Fruit fly (Drosophila melanogaster) whole organism, prepupa: ENCODE data around the gene IntS14.

Experiments used
- CG10669 ChIP-seq: fragments of 200-800 bp; sonication (Bioruptor generic); optimal IDR thresholded peaks from 3 replicates; lab custom pipeline; 2018; ENCODE audit warnings: missing biosample characterization, mild to moderate bottlenecking, missing genetic modification characterization, moderate library complexity
- CG11902 ChIP-seq: fragments of 200-800 bp; sonication (Bioruptor generic); optimal IDR thresholded peaks from 3 replicates; lab custom pipeline; 2016; ENCODE audit warnings: missing biosample characterization, missing genetic modification characterization
- CG1621 ChIP-seq: fragments of 200-800 bp; sonication (Bioruptor generic); optimal IDR thresholded peaks from 3 replicates; lab custom pipeline; 2018; ENCODE audit warnings: missing biosample characterization, mild to moderate bottlenecking, missing genetic modification characterization
- CG31627 ChIP-seq: fragments of 200-800 bp; sonication (Bioruptor generic); optimal IDR thresholded peaks from 3 replicates; lab custom pipeline; 2016; ENCODE audit warnings: missing biosample characterization, missing genetic modification characterization
- CG6163 ChIP-seq: fragments of 200-800 bp; sonication (Bioruptor generic); IDR thresholded peaks from 3 replicates; pipeline ENCODE4 v1.3.6; 2022; ENCODE audit warnings: missing biosample characterization, missing genetic modification characterization
- CG6276 ChIP-seq: fragments of 200-800 bp; sonication (Bioruptor generic); optimal IDR thresholded peaks from 2 replicates; lab custom pipeline; 2017; ENCODE audit warnings: missing biosample characterization, mild to moderate bottlenecking, missing genetic modification characterization
- CG6792 ChIP-seq: fragments of 200-800 bp; sonication (Bioruptor generic); optimal IDR thresholded peaks from 3 replicates; lab custom pipeline; 2016; ENCODE audit warnings: missing biosample characterization, missing genetic modification characterization
- CG6808 ChIP-seq: fragments of 200-800 bp; sonication (Bioruptor generic); optimal IDR thresholded peaks from 3 replicates; lab custom pipeline; 2017; ENCODE audit warnings: missing biosample characterization, missing genetic modification characterization, mild to moderate bottlenecking, moderate library complexity, missing genetic modification reagents
- CG6854 ChIP-seq: fragments of 200-800 bp; sonication (Bioruptor generic); optimal IDR thresholded peaks from 2 replicates; lab custom pipeline; 2017; ENCODE audit warnings: missing biosample characterization, mild to moderate bottlenecking, missing genetic modification characterization
- CG7368 ChIP-seq: fragments of 200-800 bp; sonication (Bioruptor generic); optimal IDR thresholded peaks from 3 replicates; lab custom pipeline; 2016; ENCODE audit warnings: missing biosample characterization, missing genetic modification characterization
- CG8632 ChIP-seq: fragments of 200-800 bp; sonication (Bioruptor generic); optimal IDR thresholded peaks from 3 replicates; lab custom pipeline; 2016; ENCODE audit warnings: missing biosample characterization, missing genetic modification characterization
- Eip75B ChIP-seq: fragments of 200-800 bp; sonication (Bioruptor generic); optimal IDR thresholded peaks from 3 replicates; lab custom pipeline; 2016; ENCODE audit warnings: missing biosample characterization, missing genetic modification characterization
- Eip78C ChIP-seq: fragments of 200-800 bp; sonication (Bioruptor generic); peaks from one replicate; lab custom pipeline; 2016; ENCODE audit warnings: missing biosample characterization, missing genetic modification characterization
- Eip93F ChIP-seq: fragments of 200-800 bp; sonication (Bioruptor generic); optimal IDR thresholded peaks from 2 replicates; lab custom pipeline; 2016; ENCODE audit warnings: missing biosample characterization, mild to moderate bottlenecking, missing genetic modification characterization
- Hr38 ChIP-seq: sonication (Bioruptor generic); optimal IDR thresholded peaks from 2 replicates; lab custom pipeline; 2016; ENCODE audit warnings: missing biosample characterization, missing genetic modification characterization
- Hr39 ChIP-seq: fragments of 200-800 bp; sonication (Bioruptor generic); optimal IDR thresholded peaks from 2 replicates; lab custom pipeline; 2016; ENCODE audit warnings: missing biosample characterization, missing genetic modification characterization
- Hr4 ChIP-seq: fragments of 200-800 bp; sonication (Bioruptor generic); optimal IDR thresholded peaks from 3 replicates; lab custom pipeline; 2016; ENCODE audit warnings: missing biosample characterization, missing genetic modification characterization
- OdsH ChIP-seq: fragments of 200-800 bp; sonication (Bioruptor generic); optimal IDR thresholded peaks from 3 replicates; lab custom pipeline; 2016; ENCODE audit warnings: missing biosample characterization, missing genetic modification characterization
- Smox ChIP-seq: fragments of 200-800 bp; sonication (Bioruptor generic); optimal IDR thresholded peaks from 3 replicates; lab custom pipeline; 2016; ENCODE audit warnings: missing biosample characterization, missing genetic modification characterization
- Sox102F ChIP-seq: fragments of 200-800 bp; sonication (Bioruptor generic); optimal IDR thresholded peaks from 2 replicates; lab custom pipeline; 2016; ENCODE audit warnings: missing biosample characterization, mild to moderate bottlenecking, missing genetic modification characterization
- Sox14 ChIP-seq: fragments of 200-800 bp; sonication (Bioruptor generic); optimal IDR thresholded peaks from 3 replicates; lab custom pipeline; 2016; ENCODE audit warnings: missing biosample characterization, missing genetic modification characterization
- Sox15 ChIP-seq: fragments of 200-800 bp; sonication (Bioruptor generic); optimal IDR thresholded peaks from 3 replicates; lab custom pipeline; 2016; ENCODE audit warnings: missing biosample characterization, missing genetic modification characterization
- eg ChIP-seq: fragments of 200-800 bp; sonication (Bioruptor generic); IDR thresholded peaks from 3 replicates; pipeline ENCODE4 v1.3.6; 2022; ENCODE audit warnings: missing biosample characterization, missing genetic modification characterization
- esn ChIP-seq: fragments of 200-800 bp; sonication (Bioruptor generic); optimal IDR thresholded peaks from 2 replicates; lab custom pipeline; 2016; ENCODE audit warnings: missing biosample characterization, mild to moderate bottlenecking, missing genetic modification characterization, moderate library complexity
- fd59A ChIP-seq: fragments of 200-800 bp; sonication (Bioruptor generic); optimal IDR thresholded peaks from 2 replicates; lab custom pipeline; 2017; ENCODE audit warnings: missing biosample characterization, mild to moderate bottlenecking, missing genetic modification characterization, missing genetic modification reagents
- fd85E ChIP-seq: fragments of 200-800 bp; sonication (Bioruptor generic); optimal IDR thresholded peaks from 3 replicates; lab custom pipeline; 2016; ENCODE audit warnings: missing biosample characterization, missing genetic modification characterization
- fkh ChIP-seq: fragments of 200-800 bp; sonication (Bioruptor generic); optimal IDR thresholded peaks from 3 replicates; lab custom pipeline; 2017; ENCODE audit warnings: missing biosample characterization, mild to moderate bottlenecking, missing genetic modification characterization, moderate library complexity
- lz ChIP-seq: fragments of 200-800 bp; sonication (Bioruptor generic); optimal IDR thresholded peaks from 3 replicates; lab custom pipeline; 2016; ENCODE audit warnings: missing biosample characterization, missing genetic modification characterization
- net ChIP-seq: fragments of 200-800 bp; sonication (Bioruptor generic); optimal IDR thresholded peaks from 3 replicates; lab custom pipeline; 2016; ENCODE audit warnings: missing biosample characterization, missing genetic modification characterization
- spab ChIP-seq: fragments of 200-800 bp; sonication (Bioruptor generic); optimal IDR thresholded peaks from 2 replicates; lab custom pipeline; 2017; ENCODE audit warnings: missing biosample characterization, mild to moderate bottlenecking, missing genetic modification characterization, missing genetic modification reagents
- ss ChIP-seq, 2 experiments: fragments of 200-800 bp; sonication (Bioruptor generic); optimal IDR thresholded peaks; 2 replicates in 1 of 2; 3 replicates in 1 of 2; lab custom pipeline; 2017 to 2018; ENCODE audit warnings: mild to moderate bottlenecking in 2 of 2, missing biosample characterization in 2 of 2, missing genetic modification characterization in 2 of 2, moderate library complexity in 1 of 2
- svp ChIP-seq: fragments of 200-800 bp; sonication (Bioruptor generic); peaks from one replicate; lab custom pipeline; 2016; ENCODE audit warnings: missing biosample characterization, missing genetic modification characterization
- topi ChIP-seq: fragments of 200-800 bp; sonication (Bioruptor generic); optimal IDR thresholded peaks from 3 replicates; lab custom pipeline; 2016; ENCODE audit warnings: missing biosample characterization, missing genetic modification characterization

Gene IntS14

dm6 chr2L:1118880-1119809 lies 45.1 kb upstream of the IntS14 start (continued):
- TF ChIP-seq spab (GFP tag; lab: Kevin White, UChicago) (peak; percentile 61), fd85E (GFP tag; lab: Kevin White, UChicago) (peak; percentile 24), Hr4 (GFP tag; lab: Kevin White, UChicago) (peak; percentile 84), Smox (GFP tag; lab: Kevin White, UChicago) (peak; percentile 81), CG11902 (peak; percentile 67), CG6276 (GFP tag; lab: Kevin White, UChicago) (peak; percentile 72), CG7368 (GFP tag; lab: Kevin White, UChicago) (peak; percentile 69), Hr39 (peak; percentile 82), CG1621 (tag; lab: Kevin White, UChicago) (peak; percentile 55), ss (GFP tag; optimal IDR thresholded peaks at IDR 0.05; lab: Kevin White, UChicago) (peak in 1 of 2 experiments; percentile 59), lz (GFP tag; lab: Kevin White, UChicago) (peak; percentile 83), Eip93F (peak; percentile 62), esn (GFP tag; lab: Kevin White, UChicago) (peak; percentile 82), topi (GFP tag; lab: Kevin White, UChicago) (peak; percentile 81), Eip78C (GFP tag; lab: Kevin White, UChicago) (peak; percentile 94), CG6792 (GFP tag; lab: Kevin White, UChicago) (peak; percentile 77), Sox14 (peak; percentile 87), fd59A (peak; percentile 37), eg (GFP tag; lab: Robert Waterston, UW) (peak; percentile 84), Sox15 (GFP tag; lab: Kevin White, UChicago) (peak; percentile 73), CG31627 (GFP tag; lab: Kevin White, UChicago) (peak; percentile 81), CG8632 (peak; percentile 70), CG10669 (GFP tag; lab: Kevin White, UChicago) (peak; percentile 62), OdsH (GFP tag; lab: Kevin White, UChicago) (peak; percentile 77)
- TF ChIP-seq, all 60 proteins: peak for 58

dm6 chr2L:1120206-1120902 lies 43.9 kb upstream of the IntS14 start:
- TF ChIP-seq CG6854 = no peak
- no peak for TF ChIP-seq Eip93F
- TF ChIP-seq Eip75B (GFP tag; lab: Kevin White, UChicago) = no peak
- no peak for TF ChIP-seq CG6808
- peak; percentile 23; the same call in 1 of the 3 replicates for TF ChIP-seq CG6163
- no peak for TF ChIP-seq ss (GFP tag; optimal IDR thresholded peaks at IDR 0.05; lab: Kevin White, UChicago)
- no peak for TF ChIP-seq Hr4 (GFP tag; lab: Kevin White, UChicago)
- no peak for TF ChIP-seq CG10669 (GFP tag; lab: Kevin White, UChicago)
- TF ChIP-seq, all 60 proteins: peak for 1

dm6 chr2L:1121942-1122710 lies 42.1 kb upstream of the IntS14 start:
- TF ChIP-seq Eip78C (GFP tag; lab: Kevin White, UChicago) (peak; percentile 21), Hr38 (no peak), svp (peak; percentile 34), Hr39 (no peak), Eip75B (GFP tag; lab: Kevin White, UChicago) (no peak)

dm6 chr2L:1122711-1122960 lies 41.6 kb upstream of the IntS14 start:
- TF ChIP-seq net (GFP tag; lab: Kevin White, UChicago) = no peak
- no peak for TF ChIP-seq CG7368 (GFP tag; lab: Kevin White, UChicago)
- TF ChIP-seq ss (GFP tag; optimal IDR thresholded peaks at IDR 0.05; lab: Kevin White, UChicago) = no peak
- TF ChIP-seq CG6808 = no peak
- TF ChIP-seq fkh (GFP tag; lab: Kevin White, UChicago) = peak; percentile 29
- no peak for TF ChIP-seq spab (GFP tag; lab: Kevin White, UChicago)
- no peak for TF ChIP-seq Sox102F (GFP tag; lab: Kevin White, UChicago)
